Fruit fly (Drosophila melanogaster) Kc167 (cell line): ENCODE results near the gene GlnRS.

ENCODE experiments used
- Myc ChIP-seq: fragments of >200 bp; optimal IDR thresholded peaks from 2 replicates; lab custom pipeline; 2017; ENCODE audit warnings: missing external identifiers
- Sin3A ChIP-seq: fragments of >200 bp; optimal IDR thresholded peaks from 2 replicates; lab custom pipeline; 2018; ENCODE audit warnings: missing external identifiers
- h ChIP-seq: fragments of >200 bp; optimal IDR thresholded peaks from 3 replicates; lab custom pipeline; 2018; ENCODE audit warnings: missing external identifiers
- insv ChIP-seq: fragments of >200 bp; optimal IDR thresholded peaks from 3 replicates; lab custom pipeline; 2018; ENCODE audit warnings: missing external identifiers
- psq ChIP-seq: fragments of >200 bp; optimal IDR thresholded peaks from 2 replicates; lab custom pipeline; 2017; ENCODE audit warnings: missing external identifiers
- ttk ChIP-seq: sonication (Bioruptor generic); optimal IDR thresholded peaks from 2 replicates; lab custom pipeline; 2017; ENCODE audit warnings: missing external identifiers

Gene GlnRS

dm6 chr3R:25265589-25266201 lies at the start of gene GlnRS, which contains the start of gene RIOK2:
GlnRS (minus strand) TSS chr3R:25265721.
RIOK2 (plus strand) TSS chr3R:25265844.
- TF ChIP-seq h (lab: Kevin White, UChicago) (no peak), insv (lab: Kevin White, UChicago) (no peak), psq (lab: Kevin White, UChicago) (no peak), Sin3A (lab: Kevin White, UChicago) (no peak), Myc (lab: Kevin White, UChicago) (no peak), ttk (lab: Kevin White, UChicago) (no peak)

DNA sequence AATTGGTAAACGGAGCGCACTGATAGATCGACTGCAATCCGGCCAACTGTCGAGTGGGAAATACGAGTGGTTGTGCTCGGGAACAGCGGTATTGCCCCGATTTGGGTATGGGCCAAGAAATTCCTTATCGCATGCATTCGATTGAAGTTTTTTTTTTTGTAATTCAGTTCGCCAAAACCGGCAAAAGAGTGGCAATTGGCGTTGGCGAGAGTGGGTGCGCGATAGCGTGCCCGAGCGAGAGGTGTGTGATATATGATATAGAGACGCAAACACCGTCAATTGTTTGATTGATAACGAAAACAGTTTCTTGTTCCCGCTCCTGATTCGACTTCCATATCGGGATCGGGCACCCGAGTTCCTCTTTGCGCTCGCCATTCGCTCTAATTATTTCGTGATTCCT lies 48.2 kb upstream of the GlnRS start, which contains the start of gene CG31087:
CG31087 (minus strand) TSS at position 63 of the 400 bp plus-strand sequence.
- no peak for TF ChIP-seq h (lab: Kevin White, UChicago)
- TF ChIP-seq ttk (lab: Kevin White, UChicago): no peak
- TF ChIP-seq Myc (lab: Kevin White, UChicago): no peak
- TF ChIP-seq psq (lab: Kevin White, UChicago): no peak
- no peak for TF ChIP-seq insv (lab: Kevin White, UChicago)
- TF ChIP-seq Sin3A (lab: Kevin White, UChicago): no peak

- TF ChIP-seq h (lab: Kevin White, UChicago) (no peak), Sin3A (lab: Kevin White, UChicago) (no peak), insv (lab: Kevin White, UChicago) (no peak), ttk (lab: Kevin White, UChicago) (no peak), psq (lab: Kevin White, UChicago) (no peak), Myc (lab: Kevin White, UChicago) (no peak)
These were observed 47.1 kb upstream of the GlnRS start for dm6 chr3R:25312583-25312982.

DNA sequence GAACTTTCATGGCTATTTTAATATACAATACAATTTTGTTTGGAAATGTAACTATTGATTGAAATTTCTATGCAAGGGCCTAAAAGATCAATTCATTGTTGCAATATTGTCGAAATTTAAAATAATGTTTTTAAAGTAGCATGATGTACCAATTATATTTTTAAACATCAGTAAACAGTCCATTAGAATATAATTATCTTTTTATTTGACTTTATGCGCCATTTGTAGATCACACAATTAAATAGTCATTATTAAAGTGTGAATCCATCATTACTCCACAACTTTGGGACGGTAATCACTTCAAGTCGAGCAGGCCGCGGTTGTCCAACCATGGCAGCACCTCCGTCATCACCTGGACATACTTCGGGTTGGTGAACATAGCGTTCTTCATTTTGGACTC lies 45.3 kb upstream of the GlnRS start, which contains the start of gene CG31099:
CG31099 (minus strand) TSS at position 101 of the 400 bp plus-strand sequence.
- TF ChIP-seq Sin3A (lab: Kevin White, UChicago): no peak
- no peak for TF ChIP-seq Myc (lab: Kevin White, UChicago)
- TF ChIP-seq psq (lab: Kevin White, UChicago): no peak
- no peak for TF ChIP-seq h (lab: Kevin White, UChicago)
- no peak for TF ChIP-seq ttk (lab: Kevin White, UChicago)
- TF ChIP-seq insv (lab: Kevin White, UChicago): no peak

- TF ChIP-seq insv (lab: Kevin White, UChicago): no peak
- no peak for TF ChIP-seq Sin3A (lab: Kevin White, UChicago)
- no peak for TF ChIP-seq h (lab: Kevin White, UChicago)
- TF ChIP-seq Myc (lab: Kevin White, UChicago): no peak
- no peak for TF ChIP-seq psq (lab: Kevin White, UChicago)
- TF ChIP-seq ttk (lab: Kevin White, UChicago): no peak
These were observed 43.7 kb upstream of the GlnRS start for dm6 chr3R:25309175-25309574.

- TF ChIP-seq Sin3A (lab: Kevin White, UChicago) (no peak), Myc (lab: Kevin White, UChicago) (no peak), insv (lab: Kevin White, UChicago) (no peak), psq (lab: Kevin White, UChicago) (no peak), h (lab: Kevin White, UChicago) (no peak), ttk (lab: Kevin White, UChicago) (no peak)
These were observed 42.7 kb upstream of the GlnRS start, which contains the start of gene CG10550 for dm6 chr3R:25308228-25308627. CG10550 (minus strand) TSS chr3R:25308391.

DNA sequence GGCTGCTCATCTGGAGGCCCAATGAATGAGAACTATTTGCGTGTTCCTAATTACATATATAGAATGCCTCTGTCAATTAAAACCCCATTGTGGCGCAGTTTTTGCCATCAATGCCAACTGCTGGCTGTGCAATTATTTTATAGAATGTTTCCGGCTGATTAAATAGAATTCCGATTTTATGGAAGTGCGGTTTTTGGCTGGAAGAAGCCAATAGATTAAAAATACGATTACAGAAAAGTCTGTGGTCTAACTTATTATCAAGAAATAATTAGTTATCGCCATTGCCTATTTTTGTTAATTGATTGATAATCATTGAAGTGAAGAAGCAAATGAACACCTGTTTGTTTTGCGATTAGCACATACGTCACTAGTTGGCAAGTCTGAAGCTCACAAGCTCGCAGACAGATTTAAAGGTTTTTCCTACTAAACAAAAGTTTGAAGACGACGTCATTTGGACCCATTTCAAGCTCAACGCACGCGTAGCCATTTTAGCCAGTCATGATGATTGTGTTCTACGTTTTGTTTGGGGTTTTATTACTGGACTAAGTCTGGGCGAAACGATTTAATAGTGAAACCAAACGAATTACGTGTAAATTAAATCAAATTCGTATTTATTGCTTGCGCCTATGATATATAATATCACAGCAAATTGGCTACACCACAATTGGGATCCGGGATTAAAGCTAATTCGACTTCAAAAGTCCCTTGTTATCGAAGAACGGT lies 40.5 kb upstream of the GlnRS start:
- TF ChIP-seq Myc (lab: Kevin White, UChicago) (no peak), h (lab: Kevin White, UChicago) (no peak), insv (lab: Kevin White, UChicago) (no peak), ttk (lab: Kevin White, UChicago) (no peak), Sin3A (lab: Kevin White, UChicago) (no peak), psq (lab: Kevin White, UChicago) (no peak)

DNA sequence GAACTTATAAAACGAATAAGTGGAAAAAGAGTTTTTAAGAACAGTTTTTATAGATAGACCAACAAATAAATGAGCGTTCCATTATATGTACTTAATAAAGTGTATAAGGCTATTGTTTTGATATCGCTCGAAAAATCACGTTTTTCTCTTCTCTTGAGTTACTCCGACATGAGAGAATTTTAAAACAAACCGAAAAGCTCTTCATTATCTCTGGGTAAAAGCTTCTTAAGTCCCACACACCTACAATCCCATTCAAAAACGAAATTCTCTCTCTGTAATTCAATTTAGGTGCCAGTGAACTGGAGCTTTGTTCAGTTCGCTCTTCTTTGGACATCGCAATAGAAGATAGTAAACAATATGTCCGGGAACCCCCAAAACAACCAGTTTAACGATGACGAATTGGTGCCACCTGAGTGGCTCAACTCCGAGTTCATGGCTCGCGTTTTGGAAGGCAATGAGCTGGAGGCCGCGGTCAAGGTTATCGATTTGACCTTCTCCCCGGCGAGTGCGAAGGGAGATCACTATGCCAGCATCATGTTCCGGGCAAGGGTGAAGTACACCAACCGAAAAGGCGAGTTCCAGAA lies 38.4 kb upstream of the GlnRS start, which contains the start of gene CG31436:
CG31436 (plus strand) TSS at position 281 of the 584 bp plus-strand sequence.
- TF ChIP-seq Myc (lab: Kevin White, UChicago) (no peak), insv (lab: Kevin White, UChicago) (no peak), Sin3A (lab: Kevin White, UChicago) (no peak), psq (lab: Kevin White, UChicago) (no peak), ttk (lab: Kevin White, UChicago) (no peak), h (lab: Kevin White, UChicago) (no peak)

DNA sequence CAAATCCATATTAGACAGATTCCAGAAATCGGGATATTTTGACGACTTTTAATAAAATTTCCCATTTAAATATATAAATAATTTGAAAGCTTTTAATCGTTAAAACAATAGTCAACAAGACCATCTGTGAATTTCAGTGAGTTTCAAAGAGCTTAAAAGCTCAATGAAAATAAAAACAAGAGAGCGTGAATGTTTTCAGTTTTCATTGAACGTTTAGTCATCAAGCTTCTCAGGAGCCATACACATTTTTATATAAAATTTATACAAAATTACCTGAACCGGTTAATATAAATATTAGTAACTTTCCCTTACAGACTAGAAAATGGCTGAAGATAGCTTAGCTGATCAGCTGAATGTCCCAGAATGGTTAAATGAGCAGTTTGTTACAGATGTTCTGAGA lies 36.7 kb upstream of the GlnRS start, which contains the start of gene CG31370:
CG31370 (plus strand) TSS at position 226 of the 400 bp plus-strand sequence.
- no peak for TF ChIP-seq Sin3A (lab: Kevin White, UChicago)
- TF ChIP-seq psq (lab: Kevin White, UChicago): no peak
- TF ChIP-seq ttk (lab: Kevin White, UChicago): no peak
- no peak for TF ChIP-seq insv (lab: Kevin White, UChicago)
- no peak for TF ChIP-seq Myc (lab: Kevin White, UChicago)
- TF ChIP-seq h (lab: Kevin White, UChicago): no peak

DNA sequence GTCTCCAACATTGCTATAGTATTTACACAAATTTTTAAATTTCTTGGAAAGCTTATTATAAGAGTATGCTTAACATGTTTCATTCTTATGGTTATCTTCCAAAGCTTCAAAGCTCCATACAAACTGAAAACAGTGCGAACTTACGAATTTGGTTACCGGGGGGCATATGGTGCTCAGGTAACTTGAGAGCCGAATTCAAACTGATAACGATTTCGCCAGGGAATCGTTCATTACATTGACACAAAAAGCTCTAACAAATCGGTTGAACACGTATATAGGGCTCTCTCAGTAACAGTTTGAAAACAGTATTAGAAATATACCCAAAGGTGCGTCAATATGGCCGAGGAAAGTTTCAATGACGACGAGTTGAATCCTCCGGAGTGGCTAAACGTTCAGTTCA lies 35.1 kb upstream of the GlnRS start, which contains the start of gene CG13659:
CG13659 (plus strand) TSS at position 317 of the 400 bp plus-strand sequence.
- TF ChIP-seq psq (lab: Kevin White, UChicago) (no peak), insv (lab: Kevin White, UChicago) (no peak), h (lab: Kevin White, UChicago) (no peak), Myc (lab: Kevin White, UChicago) (no peak), Sin3A (lab: Kevin White, UChicago) (no peak), ttk (lab: Kevin White, UChicago) (no peak)
